Fruit fly (Drosophila melanogaster): Measurements from ENCODE around the gene CG33695.

DNA sequence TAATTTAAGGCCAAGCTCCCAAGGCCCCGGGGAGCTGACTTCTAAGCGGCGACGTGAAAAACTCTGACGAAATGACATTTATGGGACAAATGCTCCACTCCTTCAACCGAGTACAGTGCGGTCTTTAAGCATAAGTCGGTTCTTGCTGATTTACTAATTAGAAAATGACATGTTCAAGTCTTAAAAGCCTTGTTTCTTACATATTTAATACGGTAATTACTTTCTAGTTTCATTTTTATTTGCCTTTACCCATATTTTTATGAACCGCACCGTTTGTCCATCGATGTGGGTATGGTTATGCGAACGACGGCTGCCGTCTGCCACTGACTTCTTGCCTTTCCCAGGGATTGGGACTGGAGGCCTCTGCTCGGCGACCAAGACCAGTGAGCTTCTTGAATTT, 50.5 kb downstream of the CG33695 start:
- TF ChIP-seq Hr38 (GFP tag; optimal IDR thresholded peaks at IDR 0.05) = no peak
- peak; percentile 64 for TF ChIP-seq cyc (GFP tag; optimal IDR thresholded peaks at IDR 0.05)
- peak; percentile 21; the same call in 1 of the 2 replicates for TF ChIP-seq Gug (GFP tag; IDR thresholded peaks at IDR 0.05)
- TF ChIP-seq CG4318 (GFP tag; optimal IDR thresholded peaks at IDR 0.05) = no peak
- peak; percentile 46 for TF ChIP-seq CG10631 (GFP tag; optimal IDR thresholded peaks at IDR 0.05)
- no peak for TF ChIP-seq spab (GFP tag; optimal IDR thresholded peaks at IDR 0.05)
- no peak for TF ChIP-seq fd85E (GFP tag; optimal IDR thresholded peaks at IDR 0.05)
- peak; percentile 59 for TF ChIP-seq Smox (GFP tag; optimal IDR thresholded peaks at IDR 0.05)
- TF ChIP-seq CG6808 (GFP tag; optimal IDR thresholded peaks at IDR 0.05) = no peak
- TF ChIP-seq CG9139 (GFP tag; optimal IDR thresholded peaks at IDR 0.05) = no peak
- TF ChIP-seq ss (GFP tag; optimal IDR thresholded peaks at IDR 0.05) = no peak
- peak; percentile 58 for TF ChIP-seq CG6792 (GFP tag; optimal IDR thresholded peaks at IDR 0.05)
- peak; percentile 51 for TF ChIP-seq vri (GFP tag; optimal IDR thresholded peaks at IDR 0.05)
- no peak for TF ChIP-seq CG16779 (tag; optimal IDR thresholded peaks at IDR 0.05)

Measured in whole organism, prepupa.